Worm (Caenorhabditis elegans) whole organism, L2 larva: Measurements from ENCODE around the gene toe-2.

Source experiments
- C34F6.9 ChIP-seq: fragments of 150-350 bp; optimal IDR thresholded peaks from 2 replicates; lab custom pipeline; 2014; ENCODE audit warnings: missing biosample characterization, missing genetic modification characterization
- F13H6.1 ChIP-seq: sonication (generic microtip); optimal IDR thresholded peaks from 2 replicates; lab custom pipeline; 2016; ENCODE audit warnings: missing genetic modification characterization, missing compliant biosample characterization
- R02D3.7 ChIP-seq: fragments of 150-350 bp; optimal IDR thresholded peaks from 2 replicates; lab custom pipeline; 2014; ENCODE audit warnings: missing biosample characterization, missing genetic modification characterization
- Y55F3AM.14 ChIP-seq: fragments of 200-800 bp; sonication (Bioruptor generic); optimal IDR thresholded peaks from 2 replicates; lab custom pipeline; 2018; ENCODE audit warnings: mild to moderate bottlenecking, missing genetic modification characterization, missing compliant biosample characterization
- ZK546.5 ChIP-seq: sonication (generic microtip); optimal IDR thresholded peaks from 2 replicates; lab custom pipeline; 2017; ENCODE audit warnings: missing biosample characterization, missing genetic modification characterization
- alr-1 ChIP-seq: fragments of 150-350 bp; optimal IDR thresholded peaks from 2 replicates; lab custom pipeline; 2014; ENCODE audit warnings: missing biosample characterization, missing genetic modification characterization
- aly-2 ChIP-seq: fragments of 150-350 bp; optimal IDR thresholded peaks from 2 replicates; lab custom pipeline; 2014; ENCODE audit warnings: missing biosample characterization, missing genetic modification characterization
- ama-1 ChIP-seq: fragments of 150-350 bp; optimal IDR thresholded peaks from 2 replicates; lab custom pipeline; 2018; ENCODE audit warnings: inconsistent platforms
- blmp-1 ChIP-seq: sonication (generic microtip); optimal IDR thresholded peaks from 2 replicates; lab custom pipeline; 2017; ENCODE audit warnings: missing genetic modification characterization, mild to moderate bottlenecking, missing compliant biosample characterization, antibody characterized with exemption, moderate library complexity; ENCODE audit not compliant: insufficient read depth
- ceh-16 ChIP-seq: fragments of 150-350 bp; optimal IDR thresholded peaks from 2 replicates; lab custom pipeline; 2014; ENCODE audit warnings: missing biosample characterization, missing genetic modification characterization
- ceh-82 ChIP-seq: fragments of 150-350 bp; optimal IDR thresholded peaks from 2 replicates; lab custom pipeline; 2014; ENCODE audit warnings: missing biosample characterization, missing genetic modification characterization
- crh-2 ChIP-seq: sonication (generic microtip); optimal IDR thresholded peaks from 2 replicates; lab custom pipeline; 2017; ENCODE audit warnings: missing biosample characterization, missing genetic modification characterization
- dmd-4 ChIP-seq: sonication (generic microtip); optimal IDR thresholded peaks from 2 replicates; lab custom pipeline; 2017; ENCODE audit warnings: missing biosample characterization, missing genetic modification characterization
- egl-27 ChIP-seq: sonication (generic microtip); optimal IDR thresholded peaks from 3 replicates; lab custom pipeline; 2017; ENCODE audit warnings: missing biosample characterization, missing genetic modification reagents, missing genetic modification characterization
- elt-1 ChIP-seq: fragments of 150-350 bp; optimal IDR thresholded peaks from 2 replicates; lab custom pipeline; 2014; ENCODE audit warnings: missing biosample characterization, missing genetic modification characterization
- elt-3 ChIP-seq: sonication (generic microtip); optimal IDR thresholded peaks from 2 replicates; lab custom pipeline; 2017; ENCODE audit warnings: missing biosample characterization, missing genetic modification characterization
- fos-1 ChIP-seq: fragments of 150-350 bp; optimal IDR thresholded peaks from 2 replicates; lab custom pipeline; 2014; ENCODE audit warnings: missing biosample characterization, missing genetic modification characterization
- gmeb-1 ChIP-seq: fragments of 150-350 bp; optimal IDR thresholded peaks from 2 replicates; lab custom pipeline; 2014; ENCODE audit warnings: missing biosample characterization, missing genetic modification characterization
- lin-11 ChIP-seq: fragments of 150-350 bp; sonication (generic microtip); optimal IDR thresholded peaks from 2 replicates; lab custom pipeline; 2014; ENCODE audit warnings: missing biosample characterization, missing genetic modification characterization, inconsistent platforms, mixed read lengths
- lin-13 ChIP-seq: fragments of 150-350 bp; optimal IDR thresholded peaks from 2 replicates; lab custom pipeline; 2014; ENCODE audit warnings: missing biosample characterization, missing genetic modification reagents, missing genetic modification characterization
- lin-39 ChIP-seq: fragments of 150-350 bp; optimal IDR thresholded peaks from 2 replicates; lab custom pipeline; 2014; ENCODE audit warnings: missing biosample characterization, missing genetic modification reagents, missing genetic modification characterization
- lsy-2 ChIP-seq, 2 experiments: fragments of 150-350 bp in 1 of 2; sonication (generic microtip) in 1 of 2; optimal IDR thresholded peaks; 2 replicates each; lab custom pipeline; 2014 to 2017; ENCODE audit warnings: missing biosample characterization in 2 of 2, missing genetic modification characterization in 2 of 2
- mab-5 ChIP-seq: fragments of 150-350 bp; optimal IDR thresholded peaks from 2 replicates; lab custom pipeline; 2014; ENCODE audit warnings: missing biosample characterization, missing genetic modification characterization
- mbf-1 ChIP-seq: sonication (generic microtip); optimal IDR thresholded peaks from 2 replicates; lab custom pipeline; 2017; ENCODE audit warnings: missing biosample characterization, missing genetic modification characterization
- mdl-1 ChIP-seq, 2 experiments: fragments of 150-350 bp in 1 of 2; sonication (generic microtip) in 1 of 2; optimal IDR thresholded peaks; 2 replicates each; lab custom pipeline; 2017; ENCODE audit warnings: missing biosample characterization in 2 of 2, missing genetic modification characterization in 2 of 2
- nhr-10 ChIP-seq: sonication (generic microtip); optimal IDR thresholded peaks from 2 replicates; lab custom pipeline; 2017; ENCODE audit warnings: missing biosample characterization, missing genetic modification characterization
- nhr-11 ChIP-seq: fragments of 150-350 bp; optimal IDR thresholded peaks from 2 replicates; lab custom pipeline; 2014; ENCODE audit warnings: missing biosample characterization, missing genetic modification characterization
- nhr-12 ChIP-seq: fragments of 150-350 bp; optimal IDR thresholded peaks from 2 replicates; lab custom pipeline; 2014; ENCODE audit warnings: missing biosample characterization, missing genetic modification characterization
- nhr-129 ChIP-seq: fragments of 150-350 bp; optimal IDR thresholded peaks from 2 replicates; lab custom pipeline; 2014; ENCODE audit warnings: missing biosample characterization, missing genetic modification characterization
- nhr-21 ChIP-seq: fragments of 150-350 bp; optimal IDR thresholded peaks from 2 replicates; lab custom pipeline; 2014; ENCODE audit warnings: missing biosample characterization, missing genetic modification characterization
- nhr-23 ChIP-seq: fragments of 150-350 bp; optimal IDR thresholded peaks from 2 replicates; lab custom pipeline; 2014; ENCODE audit warnings: missing biosample characterization, missing genetic modification reagents, missing genetic modification characterization
- nhr-237 ChIP-seq: fragments of 150-350 bp; optimal IDR thresholded peaks from 2 replicates; lab custom pipeline; 2014; ENCODE audit warnings: missing biosample characterization, missing genetic modification characterization
- nhr-25 ChIP-seq: fragments of 150-350 bp; sonication (generic microtip); optimal IDR thresholded peaks from 3 replicates; lab custom pipeline; 2014; ENCODE audit warnings: missing biosample characterization, missing genetic modification characterization
- nhr-6 ChIP-seq: fragments of 150-350 bp; optimal IDR thresholded peaks from 2 replicates; lab custom pipeline; 2014; ENCODE audit warnings: missing biosample characterization, missing genetic modification characterization
- nhr-77 ChIP-seq: fragments of 150-350 bp; optimal IDR thresholded peaks from 2 replicates; lab custom pipeline; 2014; ENCODE audit warnings: missing biosample characterization, missing genetic modification characterization
- peb-1 ChIP-seq: fragments of 150-350 bp; optimal IDR thresholded peaks from 2 replicates; lab custom pipeline; 2014; ENCODE audit warnings: missing biosample characterization, missing genetic modification characterization
- sem-4 ChIP-seq: fragments of 150-350 bp; optimal IDR thresholded peaks from 2 replicates; lab custom pipeline; 2014; ENCODE audit warnings: missing biosample characterization, missing genetic modification reagents, missing genetic modification characterization
- skn-1 ChIP-seq: sonication (generic microtip); optimal IDR thresholded peaks from 2 replicates; lab custom pipeline; 2017; ENCODE audit warnings: missing biosample characterization, missing genetic modification characterization
- sma-3 ChIP-seq: sonication (generic microtip); optimal IDR thresholded peaks from 2 replicates; lab custom pipeline; 2016; ENCODE audit warnings: missing genetic modification reagents, missing genetic modification characterization, missing compliant biosample characterization
- sma-9 ChIP-seq, 2 experiments: fragments of 150-350 bp in 1 of 2; sonication (generic microtip) in 1 of 2; optimal IDR thresholded peaks; 2 replicates each; lab custom pipeline; 2014 to 2016; ENCODE audit warnings: missing genetic modification characterization in 2 of 2, mild to moderate bottlenecking in 1 of 2, missing biosample characterization in 1 of 2, missing compliant biosample characterization in 1 of 2, missing genetic modification reagents in 1 of 2, moderate library complexity in 1 of 2
- snpc-4 ChIP-seq: fragments of 150-350 bp; optimal IDR thresholded peaks from 2 replicates; lab custom pipeline; 2014; ENCODE audit warnings: missing biosample characterization, missing genetic modification characterization
- unc-39 ChIP-seq: fragments of 150-350 bp; optimal IDR thresholded peaks from 2 replicates; lab custom pipeline; 2014; ENCODE audit warnings: missing biosample characterization, missing genetic modification characterization
- unc-55 ChIP-seq: fragments of 150-350 bp; sonication (generic microtip); optimal IDR thresholded peaks from 3 replicates; lab custom pipeline; 2014; ENCODE audit warnings: missing biosample characterization, missing genetic modification reagents, missing genetic modification characterization
- unc-62 ChIP-seq: fragments of 150-350 bp; optimal IDR thresholded peaks from 2 replicates; lab custom pipeline; 2014; ENCODE audit warnings: missing biosample characterization, missing genetic modification reagents, missing genetic modification characterization
- zag-1 ChIP-seq: fragments of 150-350 bp; optimal IDR thresholded peaks from 2 replicates; lab custom pipeline; 2014; ENCODE audit warnings: missing biosample characterization, missing genetic modification characterization
- ztf-1 ChIP-seq: fragments of 200-800 bp; sonication (Bioruptor generic); conservative IDR thresholded peaks from 2 replicates; pipeline ENCODE4 v1.3.6; 2022; ENCODE audit warnings: missing genetic modification characterization, missing compliant biosample characterization
- ztf-11 ChIP-seq: sonication (generic microtip); optimal IDR thresholded peaks from 2 replicates; lab custom pipeline; 2017; ENCODE audit warnings: missing biosample characterization, missing genetic modification characterization
- ztf-4 ChIP-seq: fragments of 150-350 bp; optimal IDR thresholded peaks from 2 replicates; lab custom pipeline; 2014; ENCODE audit warnings: missing biosample characterization, missing genetic modification characterization

Gene toe-2

ce11 chrII:6491817-6492452 lies 29.2 kb downstream of the toe-2 start, which contains the start of the genes T28D9.11 and T28D9.1 (continued):
- TF ChIP-seq mbf-1 (tag; lab: Kevin White, UChicago) (no peak), C34F6.9 (peak; percentile 47), unc-39 (tag; lab: Kevin White, UChicago) (peak; percentile 36), lsy-2 (tag; optimal IDR thresholded peaks at IDR 0.05; lab: Kevin White, UChicago) (peak in 1 of 2 experiments; percentile 68), ztf-1 (GFP tag; lab: Robert Waterston, UW) (no peak)

- TF ChIP-seq crh-2 (tag; lab: Kevin White, UChicago) = no peak
- no peak for TF ChIP-seq snpc-4 (tag; lab: Kevin White, UChicago)
- TF ChIP-seq, all 48 proteins: peak for 0
These were observed 30.0 kb downstream of the toe-2 start for ce11 chrII:6491187-6491586.

DNA sequence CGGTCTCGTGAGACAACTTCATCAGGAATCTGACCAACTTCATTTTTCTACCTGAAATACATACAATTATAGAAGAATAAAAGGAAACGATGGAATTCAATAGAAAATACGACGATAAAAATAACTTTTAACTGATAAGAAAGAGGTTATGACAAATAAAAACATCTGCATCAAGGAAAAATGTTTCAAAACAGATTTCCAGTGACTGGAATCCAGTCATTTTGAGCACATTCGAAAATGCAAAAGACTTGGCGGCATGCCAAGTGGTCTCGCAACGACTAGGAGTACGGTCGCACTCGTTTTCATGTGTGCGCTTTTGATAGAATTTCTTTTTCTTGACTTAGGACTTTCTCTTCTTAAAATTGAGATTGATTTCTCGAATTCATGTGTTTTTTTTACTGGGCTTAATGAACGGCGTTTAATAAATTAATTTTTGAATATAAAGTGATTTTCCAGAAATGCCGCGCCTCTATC lies 31.4 kb downstream of the toe-2 start, which contains the start of the genes snr-3 and rsp-5:
Gene snr-3, minus strand, starts transcription at position 51 of the 474 bp plus-strand sequence.
Gene rsp-5, plus strand, starts transcription at position 455 of the 474 bp plus-strand sequence.
- TF ChIP-seq aly-2 (tag; lab: Kevin White, UChicago) = no peak
- TF ChIP-seq nhr-23 (tag; lab: Kevin White, UChicago) = no peak
- TF ChIP-seq ceh-16 (tag; lab: Kevin White, UChicago) = no peak
- peak; percentile 87 for TF ChIP-seq unc-55
- TF ChIP-seq nhr-6 (tag; lab: Kevin White, UChicago) = peak; percentile 35
- TF ChIP-seq sem-4 (tag; lab: Kevin White, UChicago) = peak; percentile 48
- no peak for TF ChIP-seq Y55F3AM.14 (GFP tag; lab: Kevin White, UChicago)
- TF ChIP-seq nhr-12 = no peak
- TF ChIP-seq unc-39 (tag; lab: Kevin White, UChicago) = no peak
- TF ChIP-seq F13H6.1 (tag; lab: Kevin White, UChicago) = peak; percentile 53
- peak; percentile 78 for TF ChIP-seq sma-9 (GFP tag; optimal IDR thresholded peaks at IDR 0.05; lab: Kevin White, UChicago)
- no peak for TF ChIP-seq sma-9 (tag; optimal IDR thresholded peaks at IDR 0.05; lab: Kevin White, UChicago)
- TF ChIP-seq nhr-10 (tag; lab: Kevin White, UChicago) = no peak
- no peak for TF ChIP-seq skn-1 (tag; lab: Kevin White, UChicago)
- TF ChIP-seq fos-1 (tag; lab: Kevin White, UChicago) = peak; percentile 71
- TF ChIP-seq lsy-2 (tag; optimal IDR thresholded peaks at IDR 0.05; lab: Kevin White, UChicago) = peak; percentile 96 to 99
- TF ChIP-seq unc-62 = no peak
- TF ChIP-seq mdl-1 (tag; optimal IDR thresholded peaks at IDR 0.05; lab: Kevin White, UChicago) = peak in 1 of 2 experiments; percentile 31
- peak; percentile 75 for TF ChIP-seq snpc-4 (tag; lab: Kevin White, UChicago)
- TF ChIP-seq nhr-21 = peak; percentile 64
- no peak for TF ChIP-seq ztf-4 (tag; lab: Kevin White, UChicago)
- peak; percentile 7 for TF ChIP-seq mab-5 (tag; lab: Kevin White, UChicago)
- no peak for TF ChIP-seq peb-1 (tag; lab: Kevin White, UChicago)
- no peak for TF ChIP-seq nhr-11 (tag; lab: Kevin White, UChicago)
- no peak for TF ChIP-seq elt-1
- TF ChIP-seq dmd-4 (tag; lab: Kevin White, UChicago) = no peak
- TF ChIP-seq sma-3 (GFP tag; lab: Kevin White, UChicago) = peak; percentile 72
- TF ChIP-seq nhr-25 = peak; percentile 60
- TF ChIP-seq crh-2 (tag; lab: Kevin White, UChicago) = peak; percentile 72
- TF ChIP-seq ama-1 = peak; percentile 40
- peak; percentile 79 for TF ChIP-seq lin-13 (GFP tag; lab: Kevin White, UChicago)
- peak; percentile 50 for TF ChIP-seq lin-11 (tag; lab: Kevin White, UChicago)
- no peak for TF ChIP-seq mbf-1 (tag; lab: Kevin White, UChicago)
- TF ChIP-seq egl-27 (tag; lab: Kevin White, UChicago) = no peak
- TF ChIP-seq ZK546.5 (tag; lab: Kevin White, UChicago) = peak; percentile 62
- peak; percentile 82 for TF ChIP-seq nhr-129
- TF ChIP-seq ztf-11 (tag; lab: Kevin White, UChicago) = no peak
- no peak for TF ChIP-seq elt-3 (tag; lab: Kevin White, UChicago)
- no peak for TF ChIP-seq ceh-82 (tag; lab: Kevin White, UChicago)
- no peak for TF ChIP-seq ztf-1 (GFP tag; lab: Robert Waterston, UW)
- TF ChIP-seq gmeb-1 (tag; lab: Kevin White, UChicago) = peak; percentile 79
- peak; percentile 10 for TF ChIP-seq blmp-1 (tag; lab: Kevin White, UChicago)
- TF ChIP-seq nhr-77 = no peak
- no peak for TF ChIP-seq lin-39
- TF ChIP-seq zag-1 = no peak
- peak; percentile 91 for TF ChIP-seq C34F6.9
- TF ChIP-seq alr-1 (tag; lab: Kevin White, UChicago) = no peak
- TF ChIP-seq nhr-237 (tag; lab: Kevin White, UChicago) = no peak
- no peak for TF ChIP-seq R02D3.7 (tag; lab: Kevin White, UChicago)
